Worm (Caenorhabditis elegans): ENCODE data around the gene jmjd-4.

jmjd-4 gene

ce11 chrIII:10333961-10334542 is at the start of gene jmjd-4, which contains the start of gene mev-1:
jmjd-4 (minus strand) TSS chrIII:10334018.
mev-1 (plus strand) TSS chrIII:10334277.
- no peak for TF ChIP-seq skn-1 (tag; optimal IDR thresholded peaks at IDR 0.05)
- no peak for TF ChIP-seq unc-62 (GFP tag; optimal IDR thresholded peaks at IDR 0.05)
- peak; percentile 24 for TF ChIP-seq nhr-6 (tag; optimal IDR thresholded peaks at IDR 0.05)
- TF ChIP-seq unc-39 (tag; optimal IDR thresholded peaks at IDR 0.05), result no peak
- no peak for TF ChIP-seq elt-1 (tag; optimal IDR thresholded peaks at IDR 0.05)
- TF ChIP-seq nhr-12 (tag; optimal IDR thresholded peaks at IDR 0.05), result no peak
- peak; percentile 63 for TF ChIP-seq snpc-4 (tag; optimal IDR thresholded peaks at IDR 0.05)
- TF ChIP-seq nhr-77 (tag; optimal IDR thresholded peaks at IDR 0.05), result peak; percentile 32
- TF ChIP-seq mab-5 (tag; optimal IDR thresholded peaks at IDR 0.05), result peak; percentile 63
- TF ChIP-seq nhr-11 (tag; optimal IDR thresholded peaks at IDR 0.05), result no peak
- TF ChIP-seq nhr-23 (tag; optimal IDR thresholded peaks at IDR 0.05), result no peak
- peak; percentile 90 for TF ChIP-seq gmeb-1 (tag; optimal IDR thresholded peaks at IDR 0.05)
- TF ChIP-seq lin-39 (tag; optimal IDR thresholded peaks at IDR 0.05), result no peak
- peak; percentile 87 for TF ChIP-seq crh-2 (tag; optimal IDR thresholded peaks at IDR 0.05)
- no peak for TF ChIP-seq ceh-82 (tag; optimal IDR thresholded peaks at IDR 0.05)
- TF ChIP-seq ama-1 (optimal IDR thresholded peaks at IDR 0.05), result no peak
- TF ChIP-seq sem-4 (tag; optimal IDR thresholded peaks at IDR 0.05), result peak; percentile 19
- peak; percentile 85 for TF ChIP-seq lin-11 (tag; optimal IDR thresholded peaks at IDR 0.05)
- TF ChIP-seq lin-13 (GFP tag; optimal IDR thresholded peaks at IDR 0.05), result peak; percentile 78
- no peak for TF ChIP-seq dmd-4 (tag; optimal IDR thresholded peaks at IDR 0.05)
- TF ChIP-seq zag-1 (tag; optimal IDR thresholded peaks at IDR 0.05), result peak; percentile 39
- TF ChIP-seq fos-1 (tag; optimal IDR thresholded peaks at IDR 0.05), result peak; percentile 91
- TF ChIP-seq nhr-237 (tag; optimal IDR thresholded peaks at IDR 0.05), result no peak
- TF ChIP-seq ztf-1 (GFP tag; conservative IDR thresholded peaks at IDR 0.05), result no peak
- peak; percentile 77 for TF ChIP-seq egl-27 (tag; optimal IDR thresholded peaks at IDR 0.05)
- TF ChIP-seq Y55F3AM.14 (GFP tag; optimal IDR thresholded peaks at IDR 0.05), result peak; percentile 11
- no peak for TF ChIP-seq ztf-11 (tag; optimal IDR thresholded peaks at IDR 0.05)
- TF ChIP-seq mdl-1 (tag; optimal IDR thresholded peaks at IDR 0.05), result peak in 1 of 2 experiments; percentile 46
- peak; percentile 84 for TF ChIP-seq F13H6.1 (tag; optimal IDR thresholded peaks at IDR 0.05)
- no peak for TF ChIP-seq alr-1 (tag; optimal IDR thresholded peaks at IDR 0.05)
- TF ChIP-seq ceh-16 (tag; optimal IDR thresholded peaks at IDR 0.05), result peak; percentile 19
- TF ChIP-seq nhr-21 (tag; optimal IDR thresholded peaks at IDR 0.05), result peak; percentile 77
- peak; percentile 36 for TF ChIP-seq ZK546.5 (tag; optimal IDR thresholded peaks at IDR 0.05)
- peak; percentile 33 for TF ChIP-seq aly-2 (tag; optimal IDR thresholded peaks at IDR 0.05)
- TF ChIP-seq R02D3.7 (tag; optimal IDR thresholded peaks at IDR 0.05), result peak; percentile 49
- TF ChIP-seq peb-1 (tag; optimal IDR thresholded peaks at IDR 0.05), result no peak
- peak; percentile 77 for TF ChIP-seq nhr-129 (tag; optimal IDR thresholded peaks at IDR 0.05)
- peak; percentile 52 for TF ChIP-seq nhr-10 (tag; optimal IDR thresholded peaks at IDR 0.05)
- peak; percentile 87 for TF ChIP-seq unc-55 (GFP tag; optimal IDR thresholded peaks at IDR 0.05)
- TF ChIP-seq sma-3 (GFP tag; optimal IDR thresholded peaks at IDR 0.05), result peak; percentile 82
- TF ChIP-seq ztf-4 (tag; optimal IDR thresholded peaks at IDR 0.05), result peak; percentile 44
- TF ChIP-seq sma-9 (GFP tag; optimal IDR thresholded peaks at IDR 0.05), result peak; percentile 79
- TF ChIP-seq sma-9 (tag; optimal IDR thresholded peaks at IDR 0.05), result no peak
- no peak for TF ChIP-seq elt-3 (tag; optimal IDR thresholded peaks at IDR 0.05)
- TF ChIP-seq mbf-1 (tag; optimal IDR thresholded peaks at IDR 0.05), result no peak
- peak; percentile 95 for TF ChIP-seq C34F6.9 (tag; optimal IDR thresholded peaks at IDR 0.05)
- peak; percentile 89 to 94 for TF ChIP-seq lsy-2 (tag; optimal IDR thresholded peaks at IDR 0.05)
- peak; percentile 80 for TF ChIP-seq nhr-25 (tag; optimal IDR thresholded peaks at IDR 0.05)
- peak; percentile 31 for TF ChIP-seq blmp-1 (tag; optimal IDR thresholded peaks at IDR 0.05; ENCODE audit: insufficient read depth)
